Fruit fly (Drosophila melanogaster): ENCODE results near the gene CG5895.

Gene CG5895

DNA sequence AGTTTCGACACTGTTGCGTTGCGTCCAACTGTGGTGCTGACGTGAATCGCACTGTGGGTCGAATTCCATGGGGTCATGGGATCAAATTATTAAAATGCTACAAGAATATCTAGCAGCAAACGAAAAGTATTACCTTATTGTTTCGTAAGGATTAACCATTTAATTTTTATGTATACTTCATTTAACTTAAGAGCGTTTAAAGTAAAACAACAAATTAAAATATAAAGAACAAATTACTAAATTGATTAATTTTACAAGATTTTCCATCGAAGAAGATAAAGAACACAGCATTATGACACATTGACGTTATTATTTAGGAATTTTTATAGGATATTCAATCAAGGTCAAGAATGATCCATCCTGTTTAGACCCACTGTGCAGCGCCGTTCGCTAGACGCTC is 18.8 kb downstream of the CG5895 start (continued):
- TF ChIP-seq CG7987 (GFP tag; optimal IDR thresholded peaks at IDR 0.05) (no peak), CG3281 (GFP tag; optimal IDR thresholded peaks at IDR 0.05) (peak; percentile 49), pita (GFP tag; optimal IDR thresholded peaks at IDR 0.05) (no peak), Scr (GFP tag; IDR thresholded peaks at IDR 0.05; ENCODE audit: partially characterized antibody) (no peak), Dbx (GFP tag; IDR thresholded peaks at IDR 0.05) (no peak), CG3726 (GFP tag; IDR thresholded peaks at IDR 0.05) (no peak), pho (GFP tag; optimal IDR thresholded peaks at IDR 0.05) (no peak), CG14441 (GFP tag; IDR thresholded peaks at IDR 0.05) (no peak), bowl (GFP tag; IDR thresholded peaks at IDR 0.05) (no peak), HmgZ (tag; optimal IDR thresholded peaks at IDR 0.05) (no peak), CHES-1-like (GFP tag; optimal IDR thresholded peaks at IDR 0.05) (no peak), H2.0 (GFP tag; IDR thresholded peaks at IDR 0.05) (no peak), Kr (GFP tag; optimal IDR thresholded peaks at IDR 0.05) (no peak), CG12659 (GFP tag; optimal IDR thresholded peaks at IDR 0.05) (peak; percentile 15), gce (GFP tag; IDR thresholded peaks at IDR 0.05) (no peak), CG6654 (GFP tag; optimal IDR thresholded peaks at IDR 0.05) (no peak), al (GFP tag; IDR thresholded peaks at IDR 0.05) (no peak), ro (GFP tag; IDR thresholded peaks at IDR 0.05) (no peak), ttk (GFP tag; IDR thresholded peaks at IDR 0.05) (0 out of 2 replicates have a peak, but pooled peaks have one; percentile 5), NC2β (GFP tag; optimal IDR thresholded peaks at IDR 0.05) (no peak), Nf-YA (GFP tag; IDR thresholded peaks at IDR 0.05) (no peak), Poxn (GFP tag; IDR thresholded peaks at IDR 0.05) (no peak), Hr51 (GFP tag; optimal IDR thresholded peaks at IDR 0.05) (peak in 1 of 2 experiments; percentile 83), BEAF-32 (GFP tag; optimal IDR thresholded peaks at IDR 0.05) (no peak), nom (GFP tag; optimal IDR thresholded peaks at IDR 0.05) (no peak), CG34376 (GFP tag; optimal IDR thresholded peaks at IDR 0.05) (no peak), CG12769 (tag; optimal IDR thresholded peaks at IDR 0.05) (no peak), cato (GFP tag; optimal IDR thresholded peaks at IDR 0.05; ENCODE audit: borderline replicate concordance) (no peak), gcm2 (GFP tag; optimal IDR thresholded peaks at IDR 0.05) (no peak), caup (GFP tag; optimal IDR thresholded peaks at IDR 0.05; ENCODE audit: severe bottlenecking) (peak; percentile 13), tgo (GFP tag; IDR thresholded peaks at IDR 0.05) (peak; percentile 32; the same call in 1 of the 3 replicates), CG1792 (GFP tag; optimal IDR thresholded peaks at IDR 0.05) (no peak), D19A (tag; optimal IDR thresholded peaks at IDR 0.05) (peak; percentile 47), Camta (GFP tag; optimal IDR thresholded peaks at IDR 0.05) (no peak), CG17568 (GFP tag; optimal IDR thresholded peaks at IDR 0.05) (no peak), dan (GFP tag; IDR thresholded peaks at IDR 0.05) (no peak), CG16863 (GFP tag; optimal IDR thresholded peaks at IDR 0.05) (no peak), CG7372 (GFP tag; IDR thresholded peaks at IDR 0.05) (no peak), ap (GFP tag; IDR thresholded peaks at IDR 0.05) (peak; percentile 35; the same call in 1 of the 2 replicates), Ptx1 (GFP tag; IDR thresholded peaks at IDR 0.05) (peak; percentile 65), CG6813 (GFP tag; optimal IDR thresholded peaks at IDR 0.05) (no peak), C15 (GFP tag; IDR thresholded peaks at IDR 0.05) (no peak), wek (GFP tag; optimal IDR thresholded peaks at IDR 0.05) (no peak), CG10565 (GFP tag; optimal IDR thresholded peaks at IDR 0.05) (no peak), E2f1 (GFP tag; IDR thresholded peaks at IDR 0.05) (0 out of 2 replicates have a peak, but pooled peaks have one; percentile 6), fru (optimal IDR thresholded peaks at IDR 0.05) (no peak), Vsx1 (GFP tag; optimal IDR thresholded peaks at IDR 0.05) (no peak), CG16779 (GFP tag; IDR thresholded peaks at IDR 0.05) (no peak), YL-1 (GFP tag; optimal IDR thresholded peaks at IDR 0.05) (no peak), CG7963 (GFP tag; IDR thresholded peaks at IDR 0.05; ENCODE audit: partially characterized antibody) (no peak), Hr3 (GFP tag; optimal IDR thresholded peaks at IDR 0.05) (no peak), twi (tag; optimal IDR thresholded peaks at IDR 0.05) (no peak)
